Worm (Caenorhabditis elegans): ENCODE results near the gene Y39B6A.30.

The Y39B6A.30 gene

DNA sequence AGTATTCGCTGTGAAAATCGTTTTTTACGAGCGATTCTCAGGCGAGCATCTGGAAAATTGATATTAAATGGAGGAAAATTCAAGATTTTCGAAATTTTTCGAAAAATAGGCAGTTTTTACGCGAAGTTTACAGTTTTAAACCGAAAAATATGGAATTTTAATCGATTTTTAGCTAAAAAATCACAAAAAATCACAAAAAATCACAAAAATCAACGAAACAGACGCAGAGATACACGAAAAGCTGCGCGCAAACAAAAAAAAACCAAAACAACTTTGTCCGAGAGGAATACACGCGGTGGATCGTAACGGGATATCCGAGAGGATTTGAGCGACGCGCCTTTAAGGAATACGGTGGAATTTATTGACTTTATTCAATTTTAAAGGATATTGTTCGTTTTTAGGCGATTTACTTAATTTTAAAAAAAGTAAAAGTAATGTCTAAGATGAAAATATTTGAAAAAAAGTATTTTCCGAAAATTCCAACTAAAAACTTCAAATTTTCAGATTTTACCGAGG is 44.7 kb upstream of the Y39B6A.30 start, which contains the start of gene Y39B6A.42:
Y39B6A.42 (minus strand) TSS at position 51 of the 516 bp plus-strand sequence.
- no peak for TF ChIP-seq fos-1 (tag; optimal IDR thresholded peaks at IDR 0.05)
- no peak for TF ChIP-seq nhr-21 (tag; optimal IDR thresholded peaks at IDR 0.05)
- no peak for TF ChIP-seq nhr-23 (tag; optimal IDR thresholded peaks at IDR 0.05)
- no peak for TF ChIP-seq mab-5 (tag; optimal IDR thresholded peaks at IDR 0.05)
- TF ChIP-seq nhr-77 (tag; optimal IDR thresholded peaks at IDR 0.05) = no peak
- no peak for TF ChIP-seq zag-1 (tag; optimal IDR thresholded peaks at IDR 0.05)
- TF ChIP-seq nhr-237 (tag; optimal IDR thresholded peaks at IDR 0.05) = no peak

DNA sequence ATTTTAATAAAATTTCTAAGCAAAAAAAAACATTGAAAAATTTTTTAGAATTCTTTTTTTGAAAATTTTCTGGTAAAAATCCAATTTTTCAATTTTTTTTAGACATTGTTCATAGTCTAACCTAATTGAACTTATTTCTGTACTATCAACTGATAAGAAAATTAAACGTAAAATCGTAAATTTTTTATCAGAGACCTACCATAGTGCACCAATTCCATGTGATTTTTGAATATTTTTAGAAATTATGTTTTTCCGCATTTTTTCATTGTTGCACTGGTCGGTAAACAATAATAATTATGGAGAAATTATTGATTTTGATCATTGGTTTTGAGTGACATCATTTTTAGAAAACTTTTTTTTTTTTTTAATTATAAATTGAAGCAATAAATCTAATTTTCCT is 37.8 kb upstream of the Y39B6A.30 start:
- TF ChIP-seq fos-1 (tag; optimal IDR thresholded peaks at IDR 0.05) (peak; percentile 29), skn-1 (tag; optimal IDR thresholded peaks at IDR 0.05) (no peak), gmeb-1 (tag; optimal IDR thresholded peaks at IDR 0.05) (no peak), peb-1 (tag; optimal IDR thresholded peaks at IDR 0.05) (no peak)

DNA sequence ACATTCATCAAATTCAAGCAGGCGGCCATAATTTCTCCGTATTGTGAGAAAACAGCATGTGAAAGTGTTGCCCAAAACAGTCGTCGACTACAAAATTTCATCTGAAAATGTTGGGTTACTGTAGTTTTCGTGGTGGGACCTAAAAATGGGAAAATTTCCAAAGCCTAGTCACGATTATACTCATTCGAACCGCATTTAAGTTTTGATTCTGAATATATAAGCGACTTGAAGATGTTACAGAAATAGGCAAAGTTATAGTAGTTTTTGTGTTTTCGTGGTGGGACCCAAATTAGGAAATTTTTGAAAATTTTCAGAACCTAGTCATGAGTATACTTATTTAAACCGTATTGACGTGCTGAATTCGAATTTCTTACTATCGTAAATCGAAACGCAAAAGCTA is 36.5 kb upstream of the Y39B6A.30 start, which contains the start of gene Y39B6A.41:
Y39B6A.41 (minus strand) TSS at position 101 of the 400 bp plus-strand sequence.
- TF ChIP-seq crh-2 (tag; optimal IDR thresholded peaks at IDR 0.05) (no peak), sem-4 (tag; optimal IDR thresholded peaks at IDR 0.05) (no peak), alr-1 (tag; optimal IDR thresholded peaks at IDR 0.05) (no peak), ztf-1 (GFP tag; conservative IDR thresholded peaks at IDR 0.05) (no peak), lin-11 (tag; optimal IDR thresholded peaks at IDR 0.05) (no peak), ama-1 (optimal IDR thresholded peaks at IDR 0.05) (no peak), ztf-11 (tag; optimal IDR thresholded peaks at IDR 0.05) (no peak), nhr-25 (tag; optimal IDR thresholded peaks at IDR 0.05) (no peak), skn-1 (tag; optimal IDR thresholded peaks at IDR 0.05) (no peak), mdl-1 (tag; optimal IDR thresholded peaks at IDR 0.05) (no peak), nhr-129 (tag; optimal IDR thresholded peaks at IDR 0.05) (no peak), mab-5 (tag; optimal IDR thresholded peaks at IDR 0.05) (no peak), gmeb-1 (tag; optimal IDR thresholded peaks at IDR 0.05) (no peak), lin-13 (GFP tag; optimal IDR thresholded peaks at IDR 0.05) (no peak)

DNA sequence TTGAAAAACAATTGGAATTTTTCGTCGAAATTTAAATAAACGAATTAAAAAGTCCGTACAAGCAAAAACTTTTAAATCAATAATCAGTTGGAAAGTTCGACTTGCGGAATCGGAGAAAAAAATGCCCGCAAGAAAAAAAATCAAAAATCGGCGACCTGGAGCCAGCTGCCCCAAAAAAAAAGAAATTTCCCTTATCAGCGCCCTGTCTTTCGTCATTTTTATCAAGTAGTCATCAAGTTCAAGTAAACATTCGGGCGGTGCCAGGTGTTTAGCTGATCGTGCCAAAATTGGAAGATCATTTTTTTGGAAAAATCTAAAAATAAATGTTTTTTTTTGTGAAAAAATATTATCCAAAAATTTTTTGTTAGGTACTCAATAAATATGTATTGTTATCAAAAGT is 36.1 kb upstream of the Y39B6A.30 start:
- TF ChIP-seq nhr-6 (tag; optimal IDR thresholded peaks at IDR 0.05) (no peak), elt-1 (tag; optimal IDR thresholded peaks at IDR 0.05) (no peak), fos-1 (tag; optimal IDR thresholded peaks at IDR 0.05) (peak; percentile 61)

DNA sequence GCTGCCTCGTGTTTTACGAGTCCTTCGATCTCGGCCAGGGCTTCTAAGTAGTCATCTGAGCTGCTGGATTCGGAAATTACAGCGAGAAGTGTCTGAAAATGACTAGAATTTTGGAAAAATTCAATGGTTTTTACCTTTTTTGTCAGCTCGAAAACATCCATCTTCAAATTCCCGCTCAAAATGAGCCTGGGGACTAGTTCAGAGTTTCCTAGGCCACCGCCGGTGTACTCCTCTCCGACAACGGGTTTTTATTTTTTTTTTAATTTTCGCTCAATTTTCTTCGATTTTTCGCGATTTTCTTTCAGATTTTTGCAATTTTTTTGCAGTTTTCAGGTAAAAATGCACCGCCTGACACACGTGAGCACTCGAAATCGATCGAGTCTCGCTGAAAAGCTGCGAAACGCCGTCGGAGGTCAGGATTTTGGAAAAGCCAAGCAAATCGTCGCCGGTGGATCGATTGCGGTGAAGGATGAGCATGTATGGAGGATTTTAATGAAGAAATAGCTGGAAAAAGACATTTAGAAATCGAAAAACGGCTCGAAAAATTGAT is 33.3 kb upstream of the Y39B6A.30 start, which contains the start of the genes mrps-35 and sws-1:
mrps-35 (plus strand) TSS at position 327 of the 550 bp plus-strand sequence.
sws-1 (minus strand) TSS at position 500 of the 550 bp plus-strand sequence.
- TF ChIP-seq nhr-77 (tag; optimal IDR thresholded peaks at IDR 0.05) (no peak), alr-1 (tag; optimal IDR thresholded peaks at IDR 0.05) (no peak), nhr-21 (tag; optimal IDR thresholded peaks at IDR 0.05) (no peak), C34F6.9 (tag; optimal IDR thresholded peaks at IDR 0.05) (peak; percentile 66), gmeb-1 (tag; optimal IDR thresholded peaks at IDR 0.05) (peak; percentile 87), unc-39 (tag; optimal IDR thresholded peaks at IDR 0.05) (no peak), F13H6.1 (tag; optimal IDR thresholded peaks at IDR 0.05) (peak; percentile 60), nhr-237 (tag; optimal IDR thresholded peaks at IDR 0.05) (no peak), ztf-4 (tag; optimal IDR thresholded peaks at IDR 0.05) (no peak), unc-62 (GFP tag; optimal IDR thresholded peaks at IDR 0.05) (no peak), lin-11 (tag; optimal IDR thresholded peaks at IDR 0.05) (peak; percentile 38), nhr-12 (tag; optimal IDR thresholded peaks at IDR 0.05) (no peak), fos-1 (tag; optimal IDR thresholded peaks at IDR 0.05) (no peak), Y55F3AM.14 (GFP tag; optimal IDR thresholded peaks at IDR 0.05) (no peak), sma-3 (GFP tag; optimal IDR thresholded peaks at IDR 0.05) (peak; percentile 78), dmd-4 (tag; optimal IDR thresholded peaks at IDR 0.05) (no peak), ztf-1 (GFP tag; conservative IDR thresholded peaks at IDR 0.05) (no peak), sma-9 (GFP tag; optimal IDR thresholded peaks at IDR 0.05) (peak; percentile 77), sma-9 (tag; optimal IDR thresholded peaks at IDR 0.05) (no peak), nhr-25 (tag; optimal IDR thresholded peaks at IDR 0.05) (peak; percentile 60), lin-13 (GFP tag; optimal IDR thresholded peaks at IDR 0.05) (peak; percentile 49), lin-39 (tag; optimal IDR thresholded peaks at IDR 0.05) (no peak), ceh-82 (tag; optimal IDR thresholded peaks at IDR 0.05) (no peak), skn-1 (tag; optimal IDR thresholded peaks at IDR 0.05) (no peak), crh-2 (tag; optimal IDR thresholded peaks at IDR 0.05) (peak; percentile 55), lsy-2 (tag; optimal IDR thresholded peaks at IDR 0.05) (peak; percentile 54 to 75), mbf-1 (tag; optimal IDR thresholded peaks at IDR 0.05) (no peak), R02D3.7 (tag; optimal IDR thresholded peaks at IDR 0.05) (no peak), ama-1 (optimal IDR thresholded peaks at IDR 0.05) (no peak), nhr-11 (tag; optimal IDR thresholded peaks at IDR 0.05) (no peak), sem-4 (tag; optimal IDR thresholded peaks at IDR 0.05) (no peak), unc-55 (GFP tag; optimal IDR thresholded peaks at IDR 0.05) (peak; percentile 71), nhr-6 (tag; optimal IDR thresholded peaks at IDR 0.05) (no peak), snpc-4 (tag; optimal IDR thresholded peaks at IDR 0.05) (peak; percentile 9), egl-27 (tag; optimal IDR thresholded peaks at IDR 0.05) (no peak), mdl-1 (tag; optimal IDR thresholded peaks at IDR 0.05) (no peak)
